Fruit fly (Drosophila melanogaster): ENCODE measurements around the gene Mur2B.

Mur2B gene

DNA sequence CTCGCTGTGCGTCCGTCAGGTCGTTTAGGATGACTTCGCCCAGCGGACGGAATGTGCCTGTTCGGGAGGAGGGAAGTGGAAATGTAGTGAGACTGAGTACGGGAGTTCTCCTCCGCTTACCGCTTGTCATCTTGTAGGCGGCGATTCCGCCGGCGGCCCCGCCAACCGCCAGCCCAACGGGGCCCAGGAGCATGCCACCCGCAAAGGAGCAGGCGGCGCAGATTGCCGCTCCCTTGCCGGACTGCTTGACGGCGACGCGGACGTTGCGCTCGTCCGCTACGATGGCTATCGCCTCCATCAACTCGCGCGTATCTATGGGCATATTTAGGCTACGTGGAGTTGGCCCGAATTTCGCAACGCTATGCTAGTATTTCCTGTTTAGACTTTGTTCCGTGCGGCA is at the start of gene Mur2B:
Gene Mur2B (minus strand): TSS at position 101 of the 400 bp plus-strand sequence.
- no peak for TF ChIP-seq CG8478 (optimal IDR thresholded peaks at IDR 0.05)
- no peak for TF ChIP-seq CTCF (optimal IDR thresholded peaks at IDR 0.05)

DNA sequence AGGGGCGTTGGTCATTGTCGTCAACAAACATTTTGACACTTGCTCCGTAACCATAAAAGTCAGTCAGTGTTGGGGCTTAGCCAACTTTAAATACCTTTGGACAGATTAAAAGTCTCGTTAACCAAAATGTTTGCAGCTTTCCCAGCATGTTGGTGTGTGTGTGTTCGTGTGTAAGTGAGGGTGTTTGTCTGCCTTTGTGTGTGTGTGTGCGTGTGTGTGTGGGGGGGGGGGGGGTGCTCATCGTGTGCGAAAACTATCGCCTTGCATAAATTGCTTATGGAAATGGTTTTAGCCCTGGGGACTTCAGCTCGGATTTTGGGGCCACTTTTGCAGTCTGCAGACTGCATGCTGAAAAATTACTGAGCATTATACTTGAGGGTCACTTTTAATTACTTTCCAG is 46.3 kb upstream of the Mur2B start:
- no peak for TF ChIP-seq CTCF (optimal IDR thresholded peaks at IDR 0.05)
- no peak for TF ChIP-seq CG8478 (optimal IDR thresholded peaks at IDR 0.05)

DNA sequence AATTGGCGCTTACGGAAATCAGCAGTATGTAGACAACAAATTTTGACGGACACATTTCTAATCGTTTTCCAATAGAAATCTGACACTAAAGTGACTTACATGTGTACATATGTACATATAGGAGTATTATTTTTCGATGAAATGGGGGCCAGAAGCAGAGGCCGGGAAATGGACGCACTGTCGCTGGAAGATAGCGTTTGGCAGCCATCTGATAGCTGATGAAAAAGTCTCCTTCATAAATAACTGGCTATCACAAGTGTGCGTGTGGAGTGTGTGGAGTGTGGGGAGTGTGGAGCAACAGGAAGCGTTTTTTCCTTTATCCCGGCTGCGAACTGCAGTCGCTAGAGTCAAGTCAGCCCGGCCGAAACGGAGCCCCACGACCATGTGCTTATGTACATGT is 41.5 kb upstream of the Mur2B start, which contains the start of gene CG3795:
Gene CG3795 (minus strand): TSS at position 101 of the 400 bp plus-strand sequence.
- TF ChIP-seq CTCF (optimal IDR thresholded peaks at IDR 0.05) (no peak), CG8478 (optimal IDR thresholded peaks at IDR 0.05) (no peak)

DNA sequence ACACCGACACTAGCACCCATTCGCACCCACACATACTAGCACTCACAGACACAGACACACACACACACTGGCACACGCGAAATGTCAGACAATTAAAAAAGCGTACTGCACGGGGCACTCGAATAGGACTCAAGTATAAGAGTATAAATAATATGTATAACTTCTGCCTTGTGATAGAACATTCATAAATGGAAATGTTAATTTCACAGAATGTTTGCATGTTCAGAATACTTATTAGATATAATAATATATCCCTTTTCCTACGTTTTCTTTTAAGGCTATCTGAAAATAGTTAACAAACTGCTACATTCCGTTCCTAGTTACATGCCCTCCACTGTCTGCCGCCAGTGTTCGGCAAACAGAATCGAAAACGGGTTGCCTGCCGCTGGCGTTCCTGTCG is 37.3 kb upstream of the Mur2B start:
- no peak for TF ChIP-seq CG8478 (optimal IDR thresholded peaks at IDR 0.05)
- no peak for TF ChIP-seq CTCF (optimal IDR thresholded peaks at IDR 0.05)

DNA sequence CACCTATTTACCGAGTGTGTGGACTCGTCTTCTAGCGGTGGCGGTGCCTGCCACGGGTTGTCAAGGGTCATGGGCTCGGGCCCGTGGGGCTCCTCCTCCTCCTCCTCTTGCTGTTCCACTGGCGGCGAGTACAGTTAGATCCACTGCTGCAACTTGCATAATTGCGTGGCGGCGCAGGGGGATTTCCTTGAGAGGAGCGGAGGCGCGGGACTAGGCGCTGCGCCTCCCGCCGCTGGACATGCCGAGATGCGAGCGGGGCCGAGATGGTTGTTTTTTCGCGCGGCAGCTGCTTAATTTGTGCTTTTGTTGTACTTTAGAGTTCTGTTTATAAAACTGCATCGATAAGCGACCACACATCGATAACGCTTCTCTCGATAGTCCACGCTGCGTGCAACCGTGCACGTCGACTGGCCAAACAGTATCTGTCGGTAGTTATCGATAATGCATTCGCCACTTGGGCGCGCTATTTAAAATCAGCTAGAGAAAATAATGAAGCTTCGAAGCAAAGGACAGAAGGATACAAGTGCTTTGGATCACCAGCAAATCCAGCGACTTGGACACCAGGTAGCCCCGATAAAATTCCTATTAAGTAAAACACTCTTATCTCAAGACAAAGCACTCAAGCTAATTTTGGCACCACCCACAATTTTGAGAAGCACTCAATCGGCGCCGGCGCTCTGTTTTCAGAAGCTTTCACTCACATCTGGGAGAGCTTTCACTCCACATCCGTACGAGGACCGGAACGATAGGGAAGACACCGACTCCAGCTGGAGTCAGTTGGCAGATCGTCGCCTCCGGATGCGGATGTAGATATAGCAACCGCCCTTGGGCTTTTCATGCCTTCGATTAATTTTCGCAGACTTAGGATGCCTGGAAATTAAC is 27.2 kb upstream of the Mur2B start, which contains the start of gene a6:
Gene a6 (minus strand): TSS at position 361 of the 882 bp plus-strand sequence.
- TF ChIP-seq CTCF (optimal IDR thresholded peaks at IDR 0.05) (peak in 1 of 2 experiments; percentile 2), CG8478 (optimal IDR thresholded peaks at IDR 0.05) (no peak)

dm6 chrX:1692553-1692952 is 24.0 kb upstream of the Mur2B start, which contains the start of gene CG32809:
CG32809 (minus strand) TSS chrX:1692768.
- TF ChIP-seq CG8478 (optimal IDR thresholded peaks at IDR 0.05) (no peak), CTCF (optimal IDR thresholded peaks at IDR 0.05) (no peak)

- no peak for TF ChIP-seq CG8478 (optimal IDR thresholded peaks at IDR 0.05)
- TF ChIP-seq CTCF (optimal IDR thresholded peaks at IDR 0.05): no peak
Measured at dm6 chrX:1691475-1691874, 22.9 kb upstream of the Mur2B start.

DNA sequence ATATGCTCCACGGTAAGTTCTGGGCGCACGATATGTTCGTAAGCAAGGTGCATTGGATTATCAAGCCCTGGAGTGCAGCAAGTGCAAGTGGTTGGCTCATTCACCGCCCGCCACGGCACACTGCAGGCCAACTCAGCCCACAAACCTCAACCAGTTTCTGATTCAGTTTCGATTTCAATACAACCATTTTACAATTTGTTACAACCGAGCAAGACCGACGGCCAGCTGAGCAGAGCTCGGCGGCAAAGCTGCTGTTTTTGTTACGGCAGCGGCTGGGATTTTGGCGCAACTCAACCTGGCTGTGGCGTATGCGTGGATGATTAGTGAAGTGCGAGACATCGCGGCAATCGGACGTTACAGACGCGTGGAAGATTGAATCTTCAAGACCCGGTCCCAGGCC is 17.7 kb upstream of the Mur2B start, which contains the start of gene b6:
Gene b6 (plus strand): TSS at position 320 of the 400 bp plus-strand sequence.
- TF ChIP-seq CG8478 (optimal IDR thresholded peaks at IDR 0.05) (no peak), CTCF (optimal IDR thresholded peaks at IDR 0.05) (no peak)

dm6 chrX:1681266-1681665 is 12.7 kb upstream of the Mur2B start, which contains the start of gene CG14797:
CG14797 (plus strand) TSS chrX:1681566.
- TF ChIP-seq CTCF (optimal IDR thresholded peaks at IDR 0.05) (no peak), CG8478 (optimal IDR thresholded peaks at IDR 0.05) (no peak)

dm6 chrX:1669840-1670239 is 1.3 kb upstream of the Mur2B start:
- no peak for TF ChIP-seq CG8478 (optimal IDR thresholded peaks at IDR 0.05)
- no peak for TF ChIP-seq CTCF (optimal IDR thresholded peaks at IDR 0.05)

DNA sequence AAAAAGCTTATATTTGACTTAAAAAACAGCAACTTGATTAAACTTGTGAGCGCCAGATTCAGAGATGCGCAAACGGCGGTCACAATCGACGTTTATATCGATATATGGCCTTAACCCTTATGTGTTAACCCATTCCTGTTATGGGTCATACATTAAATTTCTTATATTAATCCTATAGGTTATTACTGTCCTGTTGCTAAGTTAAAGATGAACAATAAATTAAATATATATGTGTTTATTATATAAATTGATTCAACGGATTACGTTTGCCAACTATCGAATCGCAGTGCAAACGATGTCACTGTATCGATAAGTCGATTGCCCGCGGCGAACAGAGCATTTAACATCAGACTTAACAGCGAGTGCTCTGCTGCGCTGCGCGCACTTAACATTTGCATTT is 626 bp upstream of the Mur2B start, which contains the start of the genes CG3740 and hfw:
Gene CG3740 (minus strand): TSS at position 84 of the 400 bp plus-strand sequence.
Gene hfw (plus strand): TSS at position 357 of the 400 bp plus-strand sequence.
- no peak for TF ChIP-seq CG8478 (optimal IDR thresholded peaks at IDR 0.05)
- TF ChIP-seq CTCF (optimal IDR thresholded peaks at IDR 0.05): no peak

- TF ChIP-seq CTCF (optimal IDR thresholded peaks at IDR 0.05): peak in 1 of 2 experiments; percentile 17
- no peak for TF ChIP-seq CG8478 (optimal IDR thresholded peaks at IDR 0.05)
Measured at dm6 chrX:1664836-1665235, 3.8 kb downstream of the Mur2B start, which contains the start of gene dor. dor (plus strand) TSS chrX:1665052.

DNA sequence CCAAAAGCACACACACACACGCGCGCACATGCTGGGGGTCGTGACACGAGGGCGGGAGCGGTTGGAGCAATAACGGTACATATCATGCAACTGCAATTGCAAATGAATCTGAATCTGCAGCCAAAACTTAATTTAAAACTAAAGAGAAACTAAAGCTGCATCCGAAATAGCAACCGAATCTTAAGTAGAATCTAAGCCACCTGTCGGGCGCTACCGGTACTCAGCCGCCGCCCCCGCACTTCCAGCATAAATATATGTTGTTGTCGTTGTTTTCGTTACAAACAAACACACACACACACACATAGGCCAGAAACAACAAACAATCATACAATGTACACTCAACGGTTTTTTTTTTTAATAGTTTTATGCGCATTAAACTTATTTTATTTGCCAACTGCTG is 8.3 kb downstream of the Mur2B start:
- peak; percentile 53 to 60 for TF ChIP-seq CTCF (optimal IDR thresholded peaks at IDR 0.05)
- no peak for TF ChIP-seq CG8478 (optimal IDR thresholded peaks at IDR 0.05)

dm6 chrX:1647876-1648275 is 20.7 kb downstream of the Mur2B start:
- TF ChIP-seq CTCF (optimal IDR thresholded peaks at IDR 0.05): no peak
- TF ChIP-seq CG8478 (optimal IDR thresholded peaks at IDR 0.05): no peak

DNA sequence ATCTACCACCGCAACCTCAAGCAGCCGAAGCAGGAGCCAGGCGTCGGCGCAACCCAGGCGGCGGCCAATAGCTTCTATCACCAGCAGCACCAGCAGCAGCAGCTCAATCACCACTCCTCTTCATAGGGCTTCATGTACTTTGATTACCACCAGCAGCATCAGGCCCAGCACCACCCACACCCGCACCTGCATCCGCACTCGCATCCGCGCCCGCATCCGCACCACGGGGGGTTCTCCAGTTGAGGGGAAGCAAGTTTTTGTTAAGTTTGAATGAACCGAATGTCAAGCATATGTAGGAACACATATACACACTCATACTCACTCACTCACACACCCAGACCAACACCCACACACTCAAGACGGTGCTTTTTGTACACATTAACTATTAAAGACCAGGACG is 24.9 kb downstream of the Mur2B start:
- TF ChIP-seq CG8478 (optimal IDR thresholded peaks at IDR 0.05): no peak
- TF ChIP-seq CTCF (optimal IDR thresholded peaks at IDR 0.05): no peak

- TF ChIP-seq CTCF (optimal IDR thresholded peaks at IDR 0.05): no peak
- TF ChIP-seq CG8478 (optimal IDR thresholded peaks at IDR 0.05): no peak
Measured at dm6 chrX:1627588-1627987, 41.0 kb downstream of the Mur2B start.
